Worm (Caenorhabditis elegans): ENCODE measurements around the gene F07G6.10.
"Not testable (repeated sequence)": the region's sequence is repeated elsewhere in the genome, so short reads cannot be mapped to it uniquely, and the experiment has no call there.

The F07G6.10 gene

ce11 chrX:1727056-1727455 lies 10.7 kb upstream of the F07G6.10 start, which contains the start of gene F07G6.2:
Gene F07G6.2, plus strand, starts transcription at chrX:1727356.
- TF ChIP-seq T22C8.4 (GFP tag; IDR thresholded peaks at IDR 0.05) (no peak), med-1 (GFP tag; optimal IDR thresholded peaks at IDR 0.05; ENCODE audit: insufficient read depth) (no peak), ztf-29 (GFP tag; IDR thresholded peaks at IDR 0.05) (no peak), klf-2 (GFP tag; conservative IDR thresholded peaks at IDR 0.05) (no peak), ref-1 (GFP tag; conservative IDR thresholded peaks at IDR 0.05) (no peak), flt-1 (GFP tag; IDR thresholded peaks at IDR 0.05) (no peak), cog-1 (tag; optimal IDR thresholded peaks at IDR 0.05) (no peak), tab-1 (GFP tag; IDR thresholded peaks at IDR 0.05) (no peak), ztf-23 (GFP tag; IDR thresholded peaks at IDR 0.05) (no peak)

DNA sequence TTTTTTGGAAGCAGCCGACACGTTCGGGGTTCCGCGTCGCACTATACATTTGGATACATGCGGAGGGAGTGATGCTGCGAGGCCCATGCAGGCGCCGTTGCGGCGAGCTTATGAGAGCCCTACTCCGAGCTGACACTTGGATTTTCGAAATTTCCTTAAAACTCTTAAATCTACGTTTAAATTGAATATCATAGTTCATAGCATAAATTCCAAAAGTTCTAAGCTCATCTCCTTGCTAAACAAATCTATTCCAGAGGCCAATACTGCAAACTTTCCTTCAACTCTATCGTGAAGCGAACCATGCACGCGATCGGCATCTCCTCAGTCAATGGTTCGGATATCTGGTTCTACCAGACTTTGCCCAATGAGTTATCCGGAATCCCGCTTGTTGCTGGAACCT lies 8.1 kb upstream of the F07G6.10 start, which contains the start of gene dgn-3:
dgn-3 (plus strand) TSS at position 301 of the 400 bp plus-strand sequence.
- TF ChIP-seq flt-1 (GFP tag; IDR thresholded peaks at IDR 0.05) (no peak), ref-1 (GFP tag; conservative IDR thresholded peaks at IDR 0.05) (no peak), T22C8.4 (GFP tag; IDR thresholded peaks at IDR 0.05) (no peak), tab-1 (GFP tag; IDR thresholded peaks at IDR 0.05) (no peak), ztf-23 (GFP tag; IDR thresholded peaks at IDR 0.05) (no peak), med-1 (GFP tag; optimal IDR thresholded peaks at IDR 0.05; ENCODE audit: insufficient read depth) (no peak), klf-2 (GFP tag; conservative IDR thresholded peaks at IDR 0.05) (no peak), cog-1 (tag; optimal IDR thresholded peaks at IDR 0.05) (no peak), ztf-29 (GFP tag; IDR thresholded peaks at IDR 0.05) (no peak)

ce11 chrX:1735941-1736340 lies 1.8 kb upstream of the F07G6.10 start, which contains the start of gene F07G6.12:
Gene F07G6.12, plus strand, starts transcription at chrX:1736241.
- no peak for TF ChIP-seq med-1 (GFP tag; optimal IDR thresholded peaks at IDR 0.05; ENCODE audit: insufficient read depth)
- TF ChIP-seq ztf-29 (GFP tag; IDR thresholded peaks at IDR 0.05), result no peak
- no peak for TF ChIP-seq klf-2 (GFP tag; conservative IDR thresholded peaks at IDR 0.05)
- no peak for TF ChIP-seq ztf-23 (GFP tag; IDR thresholded peaks at IDR 0.05)
- TF ChIP-seq T22C8.4 (GFP tag; IDR thresholded peaks at IDR 0.05), result no peak
- no peak for TF ChIP-seq cog-1 (tag; optimal IDR thresholded peaks at IDR 0.05)
- no peak for TF ChIP-seq flt-1 (GFP tag; IDR thresholded peaks at IDR 0.05)
- no peak for TF ChIP-seq ref-1 (GFP tag; conservative IDR thresholded peaks at IDR 0.05)
- TF ChIP-seq tab-1 (GFP tag; IDR thresholded peaks at IDR 0.05), result no peak

DNA sequence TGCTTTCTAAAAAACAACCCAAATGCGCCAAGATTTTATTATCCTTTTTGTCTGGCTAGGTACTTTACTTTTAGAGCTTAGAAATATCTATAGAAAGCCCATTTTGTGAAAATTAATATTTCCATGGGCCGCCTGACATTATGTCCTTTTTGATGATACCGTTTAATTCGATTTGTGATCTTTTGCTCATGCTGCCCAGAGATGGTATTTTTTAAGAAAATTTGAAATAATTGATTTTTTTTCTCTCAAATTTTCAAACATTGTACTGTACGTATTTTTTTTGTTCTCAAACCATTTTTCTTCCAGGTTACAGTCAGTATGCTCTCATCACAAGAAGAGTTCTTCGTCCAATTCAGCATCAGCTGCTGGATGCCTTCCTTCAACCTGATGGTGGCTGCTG lies 4.8 kb downstream of the F07G6.10 start, which contains the start of gene Y75D11A.2:
Y75D11A.2 (plus strand) TSS at position 301 of the 400 bp plus-strand sequence.
- TF ChIP-seq med-1 (GFP tag; optimal IDR thresholded peaks at IDR 0.05; ENCODE audit: insufficient read depth); flt-1 (GFP tag; IDR thresholded peaks at IDR 0.05); ref-1 (GFP tag; conservative IDR thresholded peaks at IDR 0.05): not testable (repeated sequence)

- not testable (repeated sequence) for TF ChIP-seq tab-1 (GFP tag; IDR thresholded peaks at IDR 0.05); ztf-29 (GFP tag; IDR thresholded peaks at IDR 0.05); cog-1 (tag; optimal IDR thresholded peaks at IDR 0.05)
These were observed 8.4 kb downstream of the F07G6.10 start, which contains the start of gene Y75D11A.3 for ce11 chrX:1746117-1746516. Gene Y75D11A.3, minus strand, starts transcription at chrX:1746217.

- not testable (repeated sequence) for TF ChIP-seq ztf-23, flt-1, tab-1 (GFP tag; IDR thresholded peaks at IDR 0.05)
These were observed 10.8 kb downstream of the F07G6.10 start, which contains the start of gene Y75D11A.6 for ce11 chrX:1748476-1748875. Gene Y75D11A.6, minus strand, starts transcription at chrX:1748576.

DNA sequence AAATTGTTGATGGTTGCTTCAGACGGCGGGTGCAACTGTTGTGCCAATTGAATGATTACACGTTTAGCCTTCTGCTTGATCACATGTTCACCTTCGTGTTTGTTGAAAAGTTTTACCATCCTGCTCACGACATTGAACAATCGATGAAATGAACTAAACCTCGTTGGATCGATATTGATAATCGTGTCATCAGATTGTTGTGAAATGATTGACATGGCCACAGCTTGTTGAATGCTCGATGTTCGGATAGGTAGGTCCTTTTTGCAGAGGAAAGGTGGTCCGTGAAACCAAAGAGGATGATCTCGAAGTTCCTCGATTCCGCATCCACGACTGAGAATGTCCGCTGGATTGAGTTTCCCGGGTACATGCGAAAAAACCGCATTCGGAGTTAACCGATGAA lies 31.9 kb downstream of the F07G6.10 start:
- no peak for TF ChIP-seq ref-1 (GFP tag; conservative IDR thresholded peaks at IDR 0.05)
- no peak for TF ChIP-seq ztf-23 (GFP tag; IDR thresholded peaks at IDR 0.05)
- TF ChIP-seq med-1 (GFP tag; optimal IDR thresholded peaks at IDR 0.05; ENCODE audit: insufficient read depth), result no peak
- TF ChIP-seq ztf-29 (GFP tag; IDR thresholded peaks at IDR 0.05), result no peak
- no peak for TF ChIP-seq klf-2 (GFP tag; conservative IDR thresholded peaks at IDR 0.05)
- TF ChIP-seq flt-1 (GFP tag; IDR thresholded peaks at IDR 0.05), result no peak
- TF ChIP-seq cog-1 (tag; optimal IDR thresholded peaks at IDR 0.05), result no peak
- TF ChIP-seq T22C8.4 (GFP tag; IDR thresholded peaks at IDR 0.05), result no peak
- no peak for TF ChIP-seq tab-1 (GFP tag; IDR thresholded peaks at IDR 0.05)

DNA sequence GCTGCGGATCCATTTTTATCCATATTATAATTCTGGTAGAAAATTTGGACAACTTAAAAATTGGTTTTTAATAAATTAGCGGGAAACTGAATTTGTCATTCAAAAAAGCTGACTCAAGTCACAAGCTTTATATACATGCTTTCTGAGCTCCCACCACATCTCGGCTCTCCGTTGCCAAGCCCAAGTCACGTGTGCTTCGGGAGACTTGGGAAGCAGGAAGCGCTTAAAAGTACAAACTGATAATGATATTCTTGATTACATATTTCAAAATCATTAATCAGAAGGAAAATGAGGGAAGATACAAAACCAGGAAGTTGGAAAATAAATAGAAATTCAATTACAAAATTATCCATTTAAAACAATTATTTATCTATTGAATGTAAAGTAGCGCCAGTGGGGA lies 40.3 kb downstream of the F07G6.10 start, which contains the start of gene elc-2:
elc-2 (minus strand) TSS at position 101 of the 400 bp plus-strand sequence.
- TF ChIP-seq flt-1 (GFP tag; IDR thresholded peaks at IDR 0.05) (no peak), cog-1 (tag; optimal IDR thresholded peaks at IDR 0.05) (no peak), ztf-29 (GFP tag; IDR thresholded peaks at IDR 0.05) (no peak), ref-1 (GFP tag; conservative IDR thresholded peaks at IDR 0.05) (no peak), T22C8.4 (GFP tag; IDR thresholded peaks at IDR 0.05) (no peak)

DNA sequence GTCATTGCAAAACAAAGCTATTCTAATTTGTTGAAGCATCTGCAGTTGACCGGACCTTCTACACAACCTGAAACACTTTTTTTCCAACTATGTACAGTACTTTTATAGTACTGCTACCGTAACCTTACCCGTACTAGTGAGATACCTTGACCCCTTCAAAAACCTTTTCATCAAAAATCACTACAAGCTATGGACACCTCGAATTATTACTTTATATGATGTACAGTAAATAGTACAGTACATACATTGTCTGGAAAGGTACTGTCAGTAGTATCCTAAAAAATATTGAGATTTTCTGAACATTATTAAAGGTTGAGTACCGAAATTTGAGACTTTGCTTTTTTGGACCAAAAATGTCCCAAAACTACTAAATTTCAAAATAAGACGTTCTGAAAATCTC lies 48.0 kb downstream of the F07G6.10 start:
- TF ChIP-seq ref-1 (GFP tag; conservative IDR thresholded peaks at IDR 0.05) (no peak), T22C8.4 (GFP tag; IDR thresholded peaks at IDR 0.05) (no peak), med-1 (GFP tag; optimal IDR thresholded peaks at IDR 0.05; ENCODE audit: insufficient read depth) (no peak), tab-1 (GFP tag; IDR thresholded peaks at IDR 0.05) (no peak), flt-1 (GFP tag; IDR thresholded peaks at IDR 0.05) (no peak), cog-1 (tag; optimal IDR thresholded peaks at IDR 0.05) (no peak), ztf-29 (GFP tag; IDR thresholded peaks at IDR 0.05) (no peak), klf-2 (GFP tag; conservative IDR thresholded peaks at IDR 0.05) (no peak), ztf-23 (GFP tag; IDR thresholded peaks at IDR 0.05) (no peak)

- TF ChIP-seq cog-1 (tag; optimal IDR thresholded peaks at IDR 0.05) (no peak), ztf-29 (GFP tag; IDR thresholded peaks at IDR 0.05) (no peak), flt-1 (GFP tag; IDR thresholded peaks at IDR 0.05) (no peak), klf-2 (GFP tag; conservative IDR thresholded peaks at IDR 0.05) (no peak), med-1 (GFP tag; optimal IDR thresholded peaks at IDR 0.05; ENCODE audit: insufficient read depth) (no peak), ref-1 (GFP tag; conservative IDR thresholded peaks at IDR 0.05) (no peak), ztf-23 (GFP tag; IDR thresholded peaks at IDR 0.05) (no peak), T22C8.4 (GFP tag; IDR thresholded peaks at IDR 0.05) (no peak), tab-1 (GFP tag; IDR thresholded peaks at IDR 0.05) (no peak)
These were observed 48.9 kb downstream of the F07G6.10 start, which contains the start of gene arg-1 for ce11 chrX:1786607-1787006. Gene arg-1, plus strand, starts transcription at chrX:1786907.
